Fruit fly (Drosophila melanogaster) whole organism, embryonic: ENCODE data around the gene CG11095.

Source experiments
- CG10462 ChIP-seq: fragments of 200-800 bp; sonication (Bioruptor generic); optimal IDR thresholded peaks from 2 replicates; lab custom pipeline; 2016; ENCODE audit warnings: missing biosample characterization, missing genetic modification characterization
- CG12769 ChIP-seq: fragments of 200-800 bp; sonication (Bioruptor generic); optimal IDR thresholded peaks from 2 replicates; lab custom pipeline; 2019; ENCODE audit warnings: missing biosample characterization, mild to moderate bottlenecking, missing genetic modification characterization, moderate library complexity
- CG12942 ChIP-seq: fragments of 200-800 bp; sonication (Bioruptor generic); optimal IDR thresholded peaks from 3 replicates; lab custom pipeline; 2016; ENCODE audit warnings: missing biosample characterization, missing genetic modification characterization
- Lpt ChIP-seq: fragments of >200 bp; optimal IDR thresholded peaks from 2 replicates; lab custom pipeline; 2018; ENCODE audit warnings: missing biosample characterization, missing genetic modification characterization
- Sry-β ChIP-seq: fragments of 200-800 bp; sonication (Bioruptor generic); optimal IDR thresholded peaks from 2 replicates; lab custom pipeline; 2018; ENCODE audit warnings: missing biosample characterization, mild to moderate bottlenecking, missing genetic modification characterization, moderate library complexity
- cas ChIP-seq: fragments of 200-800 bp; sonication (Bioruptor generic); IDR thresholded peaks from 2 replicates; pipeline ENCODE4 v1.3.6; 2022; ENCODE audit warnings: missing biosample characterization, missing genetic modification characterization
- chm ChIP-seq: fragments of 200-800 bp; sonication (Bioruptor generic); IDR thresholded peaks from 2 replicates; pipeline ENCODE4 v1.3.6; 2022; ENCODE audit warnings: missing biosample characterization, missing genetic modification characterization
- sim ChIP-seq: fragments of 200-800 bp; sonication (Bioruptor generic); IDR thresholded peaks from 2 replicates; pipeline ENCODE4 v1.3.6; 2022; ENCODE audit warnings: missing biosample characterization, missing genetic modification characterization

DNA sequence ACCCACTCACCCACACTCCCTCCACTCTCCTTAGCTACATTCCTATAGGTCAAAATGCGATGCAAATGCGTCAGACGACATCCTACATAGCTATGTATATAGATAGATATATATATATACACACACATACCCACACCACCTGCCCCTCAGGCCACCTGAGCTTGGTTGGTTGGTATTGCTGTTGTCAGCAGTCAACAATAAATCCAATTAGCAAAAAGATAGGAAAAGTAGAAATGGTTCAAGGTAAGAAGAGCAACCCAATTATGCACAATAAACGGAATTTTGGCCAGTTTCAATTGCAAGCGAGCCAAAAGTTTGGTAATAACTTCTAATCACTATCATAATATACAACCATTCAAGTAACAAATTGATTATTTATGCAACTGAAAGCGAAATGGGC lies 45.0 kb upstream of the CG11095 start:
- TF ChIP-seq chm (GFP tag; lab: Robert Waterston, UW) (no peak), cas (GFP tag; lab: Robert Waterston, UW) (no peak), sim (no peak), CG12942 (GFP tag; lab: Kevin White, UChicago) (no peak), Lpt (no peak), CG10462 (GFP tag; lab: Kevin White, UChicago) (no peak), CG12769 (tag; lab: Kevin White, UChicago) (no peak), Sry-β (GFP tag; lab: Kevin White, UChicago) (no peak)
